Worm (Caenorhabditis elegans): Measurements from ENCODE around the gene pqm-1.
"Not testable (repeated sequence)": the region's sequence is repeated elsewhere in the genome, so short reads cannot be mapped to it uniquely, and the experiment has no call there.

- TF ChIP-seq B0261.1 (tag; optimal IDR thresholded peaks at IDR 0.05); die-1 (tag; optimal IDR thresholded peaks at IDR 0.05); ztf-3 (GFP tag; optimal IDR thresholded peaks at IDR 0.05): not testable (repeated sequence)
Measured at ce11 chrII:11170495-11170894, 18.1 kb upstream of the pqm-1 start.
